Fruit fly (Drosophila melanogaster) whole organism, embryonic: Measurements from ENCODE around the gene CG34267.

Experiments
- Adf1 ChIP-seq: fragments of 200-800 bp; sonication (Bioruptor generic); IDR thresholded peaks from 2 replicates; pipeline ENCODE4 v1.3.6; 2022; ENCODE audit warnings: missing biosample characterization, missing genetic modification characterization
- Antp ChIP-seq: fragments of 200-800 bp; sonication (Bioruptor generic); optimal IDR thresholded peaks from 3 replicates; lab custom pipeline; 2016; ENCODE audit warnings: missing biosample characterization, missing genetic modification characterization
- Atf3 ChIP-seq: fragments of 200-800 bp; sonication (Bioruptor generic); optimal IDR thresholded peaks from 3 replicates; lab custom pipeline; 2016; ENCODE audit warnings: missing biosample characterization, missing genetic modification characterization
- CG10959 ChIP-seq: fragments of 200-800 bp; sonication (Bioruptor generic); IDR thresholded peaks from 2 replicates; pipeline ENCODE4 v1.3.6; 2022; ENCODE audit warnings: missing biosample characterization, missing genetic modification characterization
- CG11696 ChIP-seq: fragments of 200-800 bp; sonication (Bioruptor generic); IDR thresholded peaks from 2 replicates; pipeline ENCODE4 v1.3.6; 2022; ENCODE audit warnings: missing biosample characterization, missing genetic modification characterization
- CG12391 ChIP-seq: fragments of 200-800 bp; sonication (Bioruptor generic); optimal IDR thresholded peaks from 3 replicates; lab custom pipeline; 2018; ENCODE audit warnings: missing biosample characterization, mild to moderate bottlenecking, missing genetic modification characterization, moderate library complexity
- CG13424 ChIP-seq: fragments of 200-800 bp; sonication (Bioruptor generic); optimal IDR thresholded peaks from 2 replicates; lab custom pipeline; 2019; ENCODE audit warnings: missing biosample characterization, mild to moderate bottlenecking, missing genetic modification characterization, moderate library complexity
- CG13894 ChIP-seq: fragments of 200-800 bp; sonication (Bioruptor generic); optimal IDR thresholded peaks from 3 replicates; lab custom pipeline; 2018; ENCODE audit warnings: missing biosample characterization, mild to moderate bottlenecking, missing genetic modification characterization, moderate library complexity
- CG15011 ChIP-seq: fragments of 200-800 bp; sonication (Bioruptor generic); optimal IDR thresholded peaks from 3 replicates; lab custom pipeline; 2018; ENCODE audit warnings: missing biosample characterization, mild to moderate bottlenecking, missing genetic modification characterization
- CG15696 ChIP-seq: fragments of 200-800 bp; sonication (Bioruptor generic); optimal IDR thresholded peaks from 2 replicates; lab custom pipeline; 2019; ENCODE audit warnings: missing biosample characterization, mild to moderate bottlenecking, missing genetic modification characterization, moderate library complexity
- CG1602 ChIP-seq: fragments of 200-800 bp; sonication (Bioruptor generic); optimal IDR thresholded peaks from 3 replicates; lab custom pipeline; 2016; ENCODE audit warnings: missing biosample characterization, missing genetic modification characterization
- CG17361 ChIP-seq: fragments of 200-800 bp; sonication (Bioruptor generic); IDR thresholded peaks from 3 replicates; pipeline ENCODE4 v1.3.6; 2022; ENCODE audit warnings: missing biosample characterization, missing genetic modification characterization
- CG17612 ChIP-seq: fragments of 200-800 bp; sonication (Bioruptor generic); IDR thresholded peaks from 2 replicates; pipeline ENCODE4 v1.3.6; 2022; ENCODE audit warnings: missing biosample characterization, missing genetic modification characterization
- CG2875 ChIP-seq: fragments of 200-800 bp; sonication (Bioruptor generic); optimal IDR thresholded peaks from 2 replicates; lab custom pipeline; 2017; ENCODE audit warnings: missing biosample characterization, mild to moderate bottlenecking, missing genetic modification characterization, missing genetic modification reagents
- CG2889 ChIP-seq: fragments of 200-800 bp; sonication (Bioruptor generic); IDR thresholded peaks from 3 replicates; pipeline ENCODE4 v1.3.6; 2022; ENCODE audit warnings: missing biosample characterization, missing genetic modification characterization
- CG3281 ChIP-seq: fragments of 200-800 bp; sonication (Bioruptor generic); optimal IDR thresholded peaks from 3 replicates; lab custom pipeline; 2017; ENCODE audit warnings: missing biosample characterization, mild to moderate bottlenecking, missing genetic modification characterization
- CG33557 ChIP-seq: fragments of 200-800 bp; sonication (Bioruptor generic); optimal IDR thresholded peaks from 2 replicates; lab custom pipeline; 2019; ENCODE audit warnings: missing biosample characterization, mild to moderate bottlenecking, missing genetic modification characterization, moderate library complexity
- CG34422 ChIP-seq: fragments of 200-800 bp; sonication (Bioruptor generic); IDR thresholded peaks from 3 replicates; pipeline ENCODE4 v1.3.6; 2022; ENCODE audit warnings: missing biosample characterization, missing genetic modification characterization
- CG3995 ChIP-seq: fragments of 200-800 bp; sonication (Bioruptor generic); optimal IDR thresholded peaks from 3 replicates; lab custom pipeline; 2016; ENCODE audit warnings: missing biosample characterization, missing genetic modification characterization
- CG43689 ChIP-seq: fragments of 200-800 bp; sonication (Bioruptor generic); IDR thresholded peaks from 2 replicates; pipeline ENCODE4 v1.3.6; 2022; ENCODE audit warnings: missing biosample characterization, missing genetic modification characterization
- CG4424 ChIP-seq: fragments of 200-800 bp; sonication (Bioruptor generic); optimal IDR thresholded peaks from 3 replicates; lab custom pipeline; 2016; ENCODE audit warnings: missing biosample characterization, missing genetic modification characterization
- CG7372 ChIP-seq: fragments of 200-800 bp; sonication (Bioruptor generic); IDR thresholded peaks from 2 replicates; pipeline ENCODE4 v1.3.6; 2022; ENCODE audit warnings: missing biosample characterization, missing genetic modification characterization
- CG7745 ChIP-seq: fragments of 200-800 bp; sonication (Bioruptor generic); optimal IDR thresholded peaks from 2 replicates; lab custom pipeline; 2018; ENCODE audit warnings: missing biosample characterization, mild to moderate bottlenecking, missing genetic modification characterization, moderate library complexity
- CG7786 ChIP-seq: fragments of 200-800 bp; sonication (Bioruptor generic); optimal IDR thresholded peaks from 2 replicates; lab custom pipeline; 2016; ENCODE audit warnings: missing biosample characterization, missing genetic modification characterization
- CG9797 ChIP-seq: fragments of 200-800 bp; sonication (Bioruptor generic); optimal IDR thresholded peaks from 3 replicates; lab custom pipeline; 2018; ENCODE audit warnings: missing biosample characterization, mild to moderate bottlenecking, missing genetic modification characterization
- D ChIP-seq, 2 experiments: fragments of 200-800 bp in 1 of 2; fragments of >200 bp in 1 of 2; sonication (Bioruptor generic) in 1 of 2; optimal IDR thresholded peaks; 2 replicates in 1 of 2; 3 replicates in 1 of 2; lab custom pipeline; 2017; ENCODE audit warnings: mild to moderate bottlenecking in 1 of 2, missing biosample characterization in 1 of 2, missing genetic modification characterization in 1 of 2, missing genetic modification reagents in 1 of 2
- Dek ChIP-seq: fragments of 200-800 bp; sonication (Bioruptor generic); optimal IDR thresholded peaks from 3 replicates; lab custom pipeline; 2019; ENCODE audit warnings: missing biosample characterization, mild to moderate bottlenecking, missing genetic modification characterization, moderate library complexity
- Doc2 ChIP-seq: fragments of 200-800 bp; sonication (Bioruptor generic); IDR thresholded peaks from 2 replicates; pipeline ENCODE4 v1.3.6; 2022; ENCODE audit warnings: missing biosample characterization, missing genetic modification characterization
- Fer3 ChIP-seq: fragments of 200-800 bp; sonication (Bioruptor generic); optimal IDR thresholded peaks from 2 replicates; lab custom pipeline; 2018; ENCODE audit warnings: missing biosample characterization, mild to moderate bottlenecking, missing genetic modification characterization, moderate library complexity
- HLH54F ChIP-seq: fragments of 200-800 bp; sonication (Bioruptor generic); optimal IDR thresholded peaks from 3 replicates; lab custom pipeline; 2016; ENCODE audit warnings: missing biosample characterization, missing genetic modification characterization
- Hr39 ChIP-seq: fragments of >200 bp; optimal IDR thresholded peaks from 2 replicates; lab custom pipeline; 2017
- Rfx ChIP-seq: fragments of 200-800 bp; sonication (Bioruptor generic); IDR thresholded peaks from 2 replicates; pipeline ENCODE4 v1.3.6; 2022; ENCODE audit warnings: missing biosample characterization, missing genetic modification characterization
- Vsx1 ChIP-seq: fragments of 200-800 bp; sonication (Bioruptor generic); optimal IDR thresholded peaks from 2 replicates; lab custom pipeline; 2017; ENCODE audit warnings: missing biosample characterization, mild to moderate bottlenecking, missing genetic modification characterization, missing genetic modification reagents
- YL-1 ChIP-seq: fragments of 200-800 bp; sonication (Bioruptor generic); optimal IDR thresholded peaks from 3 replicates; lab custom pipeline; 2017; ENCODE audit warnings: missing biosample characterization, mild to moderate bottlenecking, missing genetic modification characterization
- cg ChIP-seq: fragments of 200-800 bp; sonication (Bioruptor generic); optimal IDR thresholded peaks from 3 replicates; lab custom pipeline; 2019; ENCODE audit warnings: missing biosample characterization, mild to moderate bottlenecking, missing genetic modification characterization, moderate library complexity
- chm ChIP-seq: fragments of 200-800 bp; sonication (Bioruptor generic); IDR thresholded peaks from 2 replicates; pipeline ENCODE4 v1.3.6; 2022; ENCODE audit warnings: missing biosample characterization, missing genetic modification characterization
- corto ChIP-seq: fragments of 200-800 bp; sonication (Bioruptor generic); optimal IDR thresholded peaks from 2 replicates; lab custom pipeline; 2016; ENCODE audit warnings: missing biosample characterization, mild to moderate bottlenecking, missing genetic modification characterization, moderate library complexity
- dysf ChIP-seq: fragments of 200-800 bp; sonication (Bioruptor generic); IDR thresholded peaks from 3 replicates; pipeline ENCODE4 v1.3.6; 2022; ENCODE audit warnings: missing biosample characterization, missing genetic modification characterization
- hb ChIP-seq: fragments of 200-800 bp; sonication (Bioruptor generic); IDR thresholded peaks from 3 replicates; pipeline ENCODE4 v1.3.6; 2022; ENCODE audit warnings: missing biosample characterization, missing genetic modification characterization; ENCODE audit not compliant: partially characterized antibody
- kah ChIP-seq: fragments of 200-800 bp; sonication (Bioruptor generic); optimal IDR thresholded peaks from 2 replicates; lab custom pipeline; 2018; ENCODE audit warnings: missing biosample characterization, mild to moderate bottlenecking, missing genetic modification characterization
- org-1 ChIP-seq: fragments of 200-800 bp; sonication (Bioruptor generic); optimal IDR thresholded peaks from 2 replicates; lab custom pipeline; 2017; ENCODE audit warnings: missing biosample characterization, missing genetic modification characterization
- p53 ChIP-seq: fragments of 200-800 bp; sonication (Bioruptor generic); optimal IDR thresholded peaks from 2 replicates; lab custom pipeline; 2016; ENCODE audit warnings: missing biosample characterization, missing genetic modification characterization
- prd ChIP-seq, 3 experiments: fragments of >200 bp in 2 of 3; fragments of 200-800 bp in 1 of 3; sonication (Bioruptor generic) in 1 of 3; optimal IDR thresholded peaks in 2 of 3; IDR thresholded peaks in 1 of 3; 2 replicates in 2 of 3; 3 replicates in 1 of 3; pipeline versions ENCODE4 v1.3.6 to Lab custom; 2017 to 2022; ENCODE audit warnings: missing biosample characterization in 1 of 3, missing genetic modification characterization in 1 of 3
- sens ChIP-seq: fragments of 200-800 bp; sonication (Bioruptor generic); peaks from one replicate; lab custom pipeline; 2016; ENCODE audit warnings: missing biosample characterization, missing genetic modification characterization
- ssp ChIP-seq: fragments of 200-800 bp; sonication (Bioruptor generic); IDR thresholded peaks from 2 replicates; pipeline ENCODE4 v1.3.6; 2022; ENCODE audit warnings: missing biosample characterization, missing genetic modification characterization
- trem ChIP-seq: fragments of 200-800 bp; optimal IDR thresholded peaks from 3 replicates; lab custom pipeline; 2019; ENCODE audit warnings: missing biosample characterization, mild to moderate bottlenecking, missing genetic modification characterization, moderate library complexity
- wdn ChIP-seq: fragments of 200-800 bp; sonication (Bioruptor generic); IDR thresholded peaks from 2 replicates; pipeline ENCODE4 v1.3.6; 2022; ENCODE audit warnings: missing biosample characterization, missing genetic modification characterization
- yki ChIP-seq: fragments of >200 bp; optimal IDR thresholded peaks from 3 replicates; lab custom pipeline; 2018
- zfh2 ChIP-seq: fragments of 200-800 bp; sonication (Bioruptor generic); optimal IDR thresholded peaks from 2 replicates; lab custom pipeline; 2016; ENCODE audit warnings: missing biosample characterization, missing genetic modification characterization

CG34267 gene

dm6 chr3L:542863-543635, 42.8 kb upstream of the CG34267 start, which contains the start of the genes Cypl and Hipk (continued):
- TF ChIP-seq corto (GFP tag; lab: Kevin White, UChicago), result peak; percentile 47
- peak; percentile 40 for TF ChIP-seq Fer3 (tag; lab: Kevin White, UChicago)
- TF ChIP-seq Doc2, result no peak
- TF ChIP-seq yki (lab: Kevin White, UChicago), result peak; percentile 85
- TF ChIP-seq CG12391 (tag; lab: Kevin White, UChicago), result peak; percentile 44
- peak; percentile 8; the same call in 1 of the 2 replicates for TF ChIP-seq chm (GFP tag; lab: Robert Waterston, UW)
- TF ChIP-seq CG43689, result no peak
- TF ChIP-seq Atf3 (GFP tag; lab: Kevin White, UChicago), result no peak
- TF ChIP-seq p53 (GFP tag; lab: Kevin White, UChicago), result no peak
- TF ChIP-seq sens (GFP tag; lab: Kevin White, UChicago), result peak; percentile 91
- peak; percentile 10 for TF ChIP-seq kah (GFP tag; lab: Kevin White, UChicago)
- TF ChIP-seq CG17361 (GFP tag; lab: Robert Waterston, UW), result peak; percentile 38; the same call in 1 of the 3 replicates
- peak; percentile 76 for TF ChIP-seq YL-1 (GFP tag; lab: Kevin White, UChicago)
- no peak for TF ChIP-seq CG7372 (GFP tag; lab: Robert Waterston, UW)
- no peak for TF ChIP-seq CG4424
- TF ChIP-seq CG13894 (tag; lab: Kevin White, UChicago), result peak; percentile 75
- peak; percentile 51 for TF ChIP-seq trem
- no peak for TF ChIP-seq dysf (GFP tag; lab: Robert Waterston, UW)
- peak; percentile 30 for TF ChIP-seq Dek (tag; lab: Kevin White, UChicago)
- peak; percentile 40 for TF ChIP-seq CG7745
- TF ChIP-seq Antp (GFP tag; lab: Kevin White, UChicago), result no peak
- TF ChIP-seq org-1 (GFP tag; lab: Kevin White, UChicago), result no peak
- TF ChIP-seq HLH54F (GFP tag; lab: Kevin White, UChicago), result peak; percentile 3
- TF ChIP-seq Adf1 (GFP tag; lab: Robert Waterston, UW), result peak; percentile 21; the same call in 1 of the 2 replicates
- TF ChIP-seq CG7786 (GFP tag; lab: Kevin White, UChicago), result no peak
- peak; percentile 86 for TF ChIP-seq Vsx1 (GFP tag; lab: Kevin White, UChicago)
- peak; percentile 79; the same call in 2 of the 3 replicates for TF ChIP-seq CG34422 (GFP tag; lab: Robert Waterston, UW)
- no peak for TF ChIP-seq hb (GFP tag; lab: Robert Waterston, UW)
- TF ChIP-seq CG9797 (GFP tag; lab: Kevin White, UChicago), result peak; percentile 99
- TF ChIP-seq Rfx, result peak; percentile 18; the same call in 1 of the 2 replicates
- TF ChIP-seq wdn (GFP tag; lab: Robert Waterston, UW), result no peak
- peak; percentile 97 for TF ChIP-seq cg (GFP tag; lab: Kevin White, UChicago)
- no peak for TF ChIP-seq CG13424
- peak; percentile 18 for TF ChIP-seq CG15696 (tag; lab: Kevin White, UChicago)
- peak; percentile 39 for TF ChIP-seq CG3281 (GFP tag; lab: Kevin White, UChicago)
- no peak for TF ChIP-seq CG2875 (GFP tag; lab: Kevin White, UChicago)
- TF ChIP-seq CG17612, result no peak
- no peak for TF ChIP-seq zfh2
- TF ChIP-seq D (optimal IDR thresholded peaks at IDR 0.05; lab: Kevin White, UChicago), result no peak
- no peak for TF ChIP-seq D (GFP tag; optimal IDR thresholded peaks at IDR 0.05; lab: Kevin White, UChicago)
- no peak for TF ChIP-seq CG1602 (GFP tag; lab: Kevin White, UChicago)
- peak; percentile 9 for TF ChIP-seq CG3995 (GFP tag; lab: Kevin White, UChicago)
- TF ChIP-seq Hr39 (lab: Kevin White, UChicago), result no peak
- peak; percentile 26; the same call in 1 of the 2 replicates for TF ChIP-seq ssp (GFP tag; lab: Robert Waterston, UW)
- no peak for TF ChIP-seq CG2889 (GFP tag; lab: Robert Waterston, UW)
- TF ChIP-seq CG15011 (GFP tag; lab: Kevin White, UChicago), result no peak
- TF ChIP-seq CG11696 (GFP tag; lab: Robert Waterston, UW), result no peak
- TF ChIP-seq CG10959 (GFP tag; lab: Robert Waterston, UW), result no peak
- no peak for TF ChIP-seq prd (optimal IDR thresholded peaks at IDR 0.05; lab: Kevin White, UChicago)
- TF ChIP-seq prd (GFP tag; IDR thresholded peaks at IDR 0.05; lab: Robert Waterston, UW), result peak; percentile 11; the same call in 1 of the 3 replicates
- peak; percentile 54 for TF ChIP-seq CG33557
